Fruit fly (Drosophila melanogaster): ENCODE data around the gene CG32713.

dm6 chrX:8436656-8437284 is 20.7 kb downstream of the CG32713 start, which contains the start of gene CG1440:
- TF ChIP-seq Ets96B (tag; optimal IDR thresholded peaks at IDR 0.05) (peak; percentile 32), lz (GFP tag; optimal IDR thresholded peaks at IDR 0.05) (peak; percentile 36)
